Worm (Caenorhabditis elegans) whole organism, L4/young adult: ENCODE measurements around the gene spcs-3.

ENCODE experiments used
- W03F9.2 ChIP-seq: fragments of 150-350 bp; optimal IDR thresholded peaks from 2 replicates; lab custom pipeline; 2014; ENCODE audit warnings: missing biosample characterization, missing genetic modification characterization
- dao-5 ChIP-seq: sonication (generic microtip); optimal IDR thresholded peaks from 2 replicates; lab custom pipeline; 2016; ENCODE audit warnings: missing genotype, missing genetic modification characterization, moderate library complexity, missing compliant biosample characterization
- him-1 ChIP-seq: sonication (generic microtip); optimal IDR thresholded peaks from 2 replicates; lab custom pipeline; 2016; ENCODE audit warnings: missing genotype, missing genetic modification reagents, missing genetic modification characterization, missing compliant biosample characterization

The spcs-3 gene

ce11 chrIII:8044717-8045116 is at the start of gene spcs-3:
Gene spcs-3 (plus strand): TSS chrIII:8045017.
- TF ChIP-seq dao-5 (no peak), W03F9.2 (tag; lab: Kevin White, UChicago) (no peak), him-1 (tag; lab: Kevin White, UChicago) (no peak)

ce11 chrIII:7996353-7996752 is 48.5 kb upstream of the spcs-3 start, which contains the start of gene npr-17:
Gene npr-17 (minus strand): TSS chrIII:7996453.
- TF ChIP-seq W03F9.2 (tag; lab: Kevin White, UChicago) (no peak), him-1 (tag; lab: Kevin White, UChicago) (no peak), dao-5 (no peak)

- TF ChIP-seq W03F9.2 (tag; lab: Kevin White, UChicago) (no peak), dao-5 (no peak), him-1 (tag; lab: Kevin White, UChicago) (no peak)
Observed at ce11 chrIII:7997447-7998046, 47.3 kb upstream of the spcs-3 start.

ce11 chrIII:8001557-8001956 is 43.3 kb upstream of the spcs-3 start:
- TF ChIP-seq W03F9.2 (tag; lab: Kevin White, UChicago) (no peak), dao-5 (no peak), him-1 (tag; lab: Kevin White, UChicago) (no peak)

DNA sequence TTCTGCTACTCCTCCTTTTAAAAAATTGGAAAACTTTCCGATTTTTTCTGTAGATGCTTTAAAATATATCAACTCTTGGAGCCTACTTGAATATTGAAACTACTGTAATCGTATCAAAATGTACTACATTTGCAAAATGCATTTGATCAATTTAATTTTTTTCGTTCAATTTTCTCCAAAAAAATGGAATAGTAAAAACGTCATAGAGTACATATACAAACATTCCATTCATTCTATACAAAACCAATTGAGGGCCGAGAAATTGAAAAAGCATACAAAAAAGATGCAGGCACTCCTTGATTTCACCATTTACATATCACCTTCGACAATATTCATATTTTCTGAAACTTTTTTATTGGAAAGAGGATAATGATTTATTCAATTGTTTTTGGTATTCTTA is 40.7 kb upstream of the spcs-3 start, which contains the start of gene C06G4.6:
TSS of gene C06G4.6 (plus strand) at position 301 of the 400 bp plus-strand sequence.
- no peak for TF ChIP-seq W03F9.2 (tag; lab: Kevin White, UChicago)
- no peak for TF ChIP-seq him-1 (tag; lab: Kevin White, UChicago)
- TF ChIP-seq dao-5 = no peak

DNA sequence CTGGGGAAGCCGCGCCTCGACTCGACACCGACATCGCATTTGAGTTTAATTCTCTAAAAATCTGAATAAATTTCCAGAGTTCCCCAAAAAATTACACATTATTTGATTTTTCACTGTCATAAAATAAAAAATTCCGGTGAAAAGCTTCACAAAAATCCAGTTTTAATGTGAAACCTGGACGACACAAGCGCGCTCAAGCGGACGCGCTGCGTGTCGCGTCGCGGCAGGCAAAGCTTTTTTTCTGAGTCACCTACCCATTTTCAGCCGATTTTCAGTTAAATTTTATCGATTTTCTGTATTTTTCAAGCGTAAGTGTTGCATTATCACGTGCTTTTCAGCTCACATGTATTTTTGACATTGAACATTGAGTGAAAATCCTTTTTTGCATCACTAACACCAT is 35.0 kb upstream of the spcs-3 start, which contains the start of gene cit-1.1:
TSS of gene cit-1.1 (minus strand) at position 53 of the 400 bp plus-strand sequence.
- no peak for TF ChIP-seq him-1 (tag; lab: Kevin White, UChicago)
- TF ChIP-seq W03F9.2 (tag; lab: Kevin White, UChicago) = peak; percentile 27

DNA sequence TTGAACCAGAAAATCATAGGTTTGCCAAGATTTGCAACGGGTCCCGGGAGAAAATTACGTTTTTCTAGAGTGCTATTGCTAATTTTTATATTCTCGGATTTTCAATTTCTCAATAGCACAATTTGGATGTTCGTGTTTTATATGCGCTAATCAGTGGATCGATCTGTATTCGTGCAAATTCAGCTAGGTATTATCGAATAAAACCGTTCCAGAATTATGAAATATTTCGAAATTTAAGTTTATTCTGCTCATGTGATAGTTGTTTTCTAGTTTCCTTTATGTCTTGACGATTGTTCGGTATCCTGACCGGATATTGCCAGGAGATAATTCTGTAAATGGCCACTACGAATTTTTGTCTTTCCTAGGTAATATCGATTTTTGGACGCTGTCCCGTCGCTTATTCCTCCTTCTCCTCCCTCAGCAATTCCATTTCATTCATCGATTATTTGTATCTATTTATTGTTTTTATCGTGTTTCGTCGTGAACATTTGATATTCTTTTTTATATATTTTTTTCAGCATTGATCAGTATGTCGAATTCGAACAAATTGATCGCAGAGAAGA is 34.5 kb upstream of the spcs-3 start, which contains the start of gene cit-1.2:
TSS of gene cit-1.2 (plus strand) at position 513 of the 563 bp plus-strand sequence.
- TF ChIP-seq dao-5 (no peak), him-1 (tag; lab: Kevin White, UChicago) (no peak), W03F9.2 (tag; lab: Kevin White, UChicago) (no peak)

ce11 chrIII:8013582-8013981 is 31.2 kb upstream of the spcs-3 start:
- TF ChIP-seq dao-5 = no peak
- no peak for TF ChIP-seq him-1 (tag; lab: Kevin White, UChicago)
- TF ChIP-seq W03F9.2 (tag; lab: Kevin White, UChicago) = no peak

ce11 chrIII:8016438-8016837 is 28.4 kb upstream of the spcs-3 start, which contains the start of gene F44B9.5:
Gene F44B9.5 (minus strand): TSS chrIII:8016538.
- TF ChIP-seq W03F9.2 (tag; lab: Kevin White, UChicago) = no peak
- no peak for TF ChIP-seq dao-5
- no peak for TF ChIP-seq him-1 (tag; lab: Kevin White, UChicago)

ce11 chrIII:8017053-8017452 is 27.8 kb upstream of the spcs-3 start:
- TF ChIP-seq him-1 (tag; lab: Kevin White, UChicago) (no peak), dao-5 (no peak)

DNA sequence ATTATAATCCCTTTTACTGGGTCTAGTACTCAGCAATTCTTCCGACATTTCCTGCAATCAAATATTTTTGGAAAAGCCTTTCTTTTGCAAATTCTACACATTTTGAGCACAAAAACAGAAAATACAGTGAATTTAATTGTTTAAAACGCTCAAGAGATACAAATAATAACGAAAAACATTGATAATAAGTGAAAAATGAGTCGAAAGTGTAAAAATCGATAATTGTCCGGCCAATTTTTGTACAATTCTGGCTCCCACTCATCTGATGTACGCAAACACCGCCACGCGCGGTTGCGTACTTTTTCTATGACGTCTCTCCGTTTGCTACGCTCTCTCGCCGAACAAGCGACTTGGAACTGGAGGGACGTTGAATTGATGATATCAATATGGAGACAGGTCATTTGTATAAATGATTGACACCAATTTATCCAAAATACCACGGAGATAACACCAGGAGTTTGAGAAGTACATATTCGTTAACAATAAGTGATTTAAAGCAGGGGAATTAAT is 23.9 kb upstream of the spcs-3 start, which contains the start of gene lin-36:
TSS of gene lin-36 (minus strand) at position 51 of the 510 bp plus-strand sequence.
- TF ChIP-seq dao-5 = no peak
- peak; percentile 72 for TF ChIP-seq W03F9.2 (tag; lab: Kevin White, UChicago)

DNA sequence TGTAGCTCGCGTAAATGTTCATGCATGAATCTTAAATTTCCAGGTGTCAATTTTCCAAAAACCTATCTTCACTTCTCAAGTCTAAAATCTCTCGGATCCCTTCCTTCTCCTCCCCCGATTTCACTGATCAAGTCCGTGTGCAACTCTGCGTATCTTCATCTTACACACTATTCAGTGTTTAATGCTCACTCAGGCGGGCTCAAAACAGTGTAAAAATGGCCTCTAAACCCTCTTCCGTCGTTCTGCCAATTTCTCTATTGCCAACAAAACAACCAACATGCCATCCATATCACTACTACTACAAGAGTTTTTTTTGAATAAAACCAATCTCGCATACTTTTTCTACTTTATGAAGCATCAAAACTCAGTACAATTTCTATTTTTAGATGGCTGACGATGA is 22.7 kb upstream of the spcs-3 start, which contains the start of gene F44B9.2:
TSS of gene F44B9.2 (plus strand) at position 387 of the 400 bp plus-strand sequence.
- TF ChIP-seq W03F9.2 (tag; lab: Kevin White, UChicago) (no peak), him-1 (tag; lab: Kevin White, UChicago) (no peak), dao-5 (no peak)

DNA sequence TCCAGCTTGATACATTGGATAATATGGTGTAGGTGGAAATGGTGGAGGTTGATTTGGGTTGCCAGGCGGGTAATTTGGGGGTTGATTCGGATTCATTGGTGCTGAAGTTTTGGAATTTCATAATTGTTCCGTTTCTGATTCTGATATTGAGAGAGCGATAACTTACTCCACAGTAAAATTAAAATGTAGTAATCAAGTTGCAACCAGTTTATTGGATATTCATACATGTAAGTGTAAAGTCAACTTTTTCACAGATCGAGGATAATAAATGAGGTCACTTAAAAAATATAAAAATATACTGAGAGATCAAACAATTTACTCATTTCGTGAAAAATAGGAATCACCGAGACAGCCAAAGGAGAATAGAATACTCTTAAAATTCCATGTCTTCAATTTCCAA is 16.9 kb upstream of the spcs-3 start, which contains the start of gene mdt-30:
TSS of gene mdt-30 (minus strand) at position 101 of the 400 bp plus-strand sequence.
- TF ChIP-seq him-1 (tag; lab: Kevin White, UChicago) (no peak), dao-5 (no peak)

DNA sequence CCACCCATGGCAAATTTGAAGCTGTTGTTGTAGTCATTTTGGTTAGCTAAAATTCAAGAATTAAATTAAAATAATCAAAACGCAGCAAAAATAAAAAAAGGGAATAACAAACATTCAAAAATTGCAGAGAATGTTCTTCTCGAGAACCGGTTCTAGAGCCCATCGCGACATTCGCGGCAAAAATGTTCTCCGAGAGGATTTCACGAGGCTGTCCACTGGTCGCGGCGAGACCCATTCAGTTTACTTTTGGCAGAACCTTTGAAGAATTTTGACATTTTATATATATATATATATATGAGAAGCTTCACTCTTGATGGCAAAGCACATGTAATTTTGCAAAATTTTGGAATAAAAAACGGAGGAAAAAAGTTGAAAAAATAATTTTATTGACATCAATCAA is 15.3 kb upstream of the spcs-3 start, which contains the start of gene F44B9.8:
TSS of gene F44B9.8 (minus strand) at position 163 of the 400 bp plus-strand sequence.
- TF ChIP-seq him-1 (tag; lab: Kevin White, UChicago) (no peak), W03F9.2 (tag; lab: Kevin White, UChicago) (peak; percentile 29)
